Worm (Caenorhabditis elegans): Measurements from ENCODE around the gene C03A7.2.

DNA sequence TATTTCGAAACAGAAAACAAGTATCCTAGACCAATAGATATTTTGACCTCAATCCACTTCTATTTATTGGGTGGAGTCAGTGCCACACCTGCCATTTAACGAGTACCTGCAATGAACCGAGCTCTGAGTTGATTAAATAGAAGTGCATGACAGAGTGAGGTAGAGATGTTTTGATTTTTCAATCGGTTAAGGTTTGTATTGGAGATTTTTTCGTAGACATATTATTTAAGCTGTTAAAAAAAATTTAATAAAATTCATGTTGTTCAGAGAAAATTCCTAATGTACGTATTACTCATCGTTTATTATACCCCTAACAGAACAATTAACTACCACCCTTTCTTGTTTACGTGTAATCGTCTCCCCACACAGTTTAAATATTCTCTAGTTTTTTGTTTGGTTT is 26.2 kb upstream of the C03A7.2 start, which contains the start of gene srx-38:
- TF ChIP-seq elt-1 (tag; optimal IDR thresholded peaks at IDR 0.05): no peak
- no peak for TF ChIP-seq snpc-4 (tag; optimal IDR thresholded peaks at IDR 0.05)
- no peak for TF ChIP-seq mml-1 (tag; optimal IDR thresholded peaks at IDR 0.05)
- no peak for TF ChIP-seq pha-4 (tag; optimal IDR thresholded peaks at IDR 0.05)
- TF ChIP-seq ama-1 (optimal IDR thresholded peaks at IDR 0.05): no peak
- TF ChIP-seq nhr-237 (tag; optimal IDR thresholded peaks at IDR 0.05): no peak
- no peak for TF ChIP-seq ceh-28 (tag; optimal IDR thresholded peaks at IDR 0.05)
- TF ChIP-seq egl-27 (tag; optimal IDR thresholded peaks at IDR 0.05): no peak
- TF ChIP-seq daf-12 (tag; optimal IDR thresholded peaks at IDR 0.05): no peak
- TF ChIP-seq elt-3 (tag; optimal IDR thresholded peaks at IDR 0.05): no peak
- no peak for TF ChIP-seq unc-62 (GFP tag; optimal IDR thresholded peaks at IDR 0.05)
- TF ChIP-seq fkh-2 (tag; optimal IDR thresholded peaks at IDR 0.05): no peak

Measured in whole organism, L3 larva.